Worm (Caenorhabditis elegans) whole organism, mixed stage, embryonic: ENCODE measurements around the gene W07G4.5.

Experiments used
- M03D4.4 ChIP-seq: sonication (generic microtip); optimal IDR thresholded peaks from 2 replicates; lab custom pipeline; 2017; ENCODE audit warnings: mild to moderate bottlenecking, missing genetic modification characterization, missing compliant biosample characterization
- bed-3 ChIP-seq: fragments of 200-800 bp; sonication (Bioruptor generic); optimal IDR thresholded peaks from 3 replicates; lab custom pipeline; 2018; ENCODE audit warnings: mild to moderate bottlenecking, missing genetic modification characterization, moderate library complexity, missing compliant biosample characterization
- blmp-1 ChIP-seq: fragments of 150-350 bp; optimal IDR thresholded peaks from 2 replicates; lab custom pipeline; 2014; ENCODE audit warnings: missing biosample characterization, missing genetic modification characterization
- ceh-39 ChIP-seq: fragments of 150-350 bp; optimal IDR thresholded peaks from 2 replicates; lab custom pipeline; 2014; ENCODE audit warnings: missing biosample characterization, missing genetic modification characterization
- ceh-43 ChIP-seq: fragments of 200-800 bp; sonication (Bioruptor generic); optimal IDR thresholded peaks from 2 replicates; lab custom pipeline; 2018; ENCODE audit warnings: mild to moderate bottlenecking, missing genetic modification characterization, moderate library complexity, missing compliant biosample characterization
- ces-1 ChIP-seq: fragments of 150-350 bp; optimal IDR thresholded peaks from 2 replicates; lab custom pipeline; 2014; ENCODE audit warnings: missing biosample characterization, missing genetic modification reagents, missing genetic modification characterization
- cnd-1 ChIP-seq: fragments of 200-800 bp; sonication (Bioruptor generic); optimal IDR thresholded peaks from 2 replicates; lab custom pipeline; 2018; ENCODE audit warnings: mild to moderate bottlenecking, missing genetic modification characterization, missing compliant biosample characterization
- drap-1 ChIP-seq: fragments of 200-800 bp; sonication (Bioruptor generic); optimal IDR thresholded peaks from 3 replicates; lab custom pipeline; 2018; ENCODE audit warnings: mild to moderate bottlenecking, missing genetic modification characterization, missing compliant biosample characterization
- elt-1 ChIP-seq: sonication (generic microtip); optimal IDR thresholded peaks from 2 replicates; lab custom pipeline; 2017; ENCODE audit warnings: missing genetic modification characterization, mild to moderate bottlenecking, missing compliant biosample characterization, antibody characterized with exemption, moderate library complexity, borderline replicate concordance; ENCODE audit not compliant: insufficient read depth
- elt-3 ChIP-seq: fragments of 150-350 bp; optimal IDR thresholded peaks from 2 replicates; lab custom pipeline; 2014; ENCODE audit warnings: missing biosample characterization, missing genetic modification characterization
- flh-1 ChIP-seq: fragments of 200-800 bp; sonication (Bioruptor generic); optimal IDR thresholded peaks from 2 replicates; lab custom pipeline; 2018; ENCODE audit warnings: mild to moderate bottlenecking, missing genetic modification characterization, moderate library complexity, missing compliant biosample characterization
- ham-2 ChIP-seq: fragments of 200-800 bp; sonication (Bioruptor generic); optimal IDR thresholded peaks from 2 replicates; lab custom pipeline; 2018; ENCODE audit warnings: mild to moderate bottlenecking, missing genetic modification characterization, missing compliant biosample characterization
- hlh-1 ChIP-seq: fragments of 150-350 bp; optimal IDR thresholded peaks from 2 replicates; lab custom pipeline; 2014; ENCODE audit warnings: missing biosample characterization, missing genetic modification reagents, missing genetic modification characterization
- lin-13 ChIP-seq: fragments of 150-350 bp; optimal IDR thresholded peaks from 2 replicates; lab custom pipeline; 2014; ENCODE audit warnings: missing biosample characterization, missing genetic modification characterization
- lin-32 ChIP-seq: fragments of 200-800 bp; sonication (Bioruptor generic); optimal IDR thresholded peaks from 2 replicates; lab custom pipeline; 2018; ENCODE audit warnings: mild to moderate bottlenecking, missing genetic modification characterization, missing compliant biosample characterization
- lsy-2 ChIP-seq: fragments of 150-350 bp; optimal IDR thresholded peaks from 2 replicates; lab custom pipeline; 2014; ENCODE audit warnings: missing biosample characterization, missing genetic modification characterization
- mab-5 ChIP-seq: fragments of 150-350 bp; optimal IDR thresholded peaks from 2 replicates; lab custom pipeline; 2014; ENCODE audit warnings: missing biosample characterization, missing genetic modification characterization
- mls-2 ChIP-seq: sonication (generic microtip); optimal IDR thresholded peaks from 2 replicates; lab custom pipeline; 2016; ENCODE audit warnings: mild to moderate bottlenecking, missing genetic modification characterization, moderate library complexity, missing compliant biosample characterization
- nhr-12 ChIP-seq: fragments of 150-350 bp; optimal IDR thresholded peaks from 2 replicates; lab custom pipeline; 2014; ENCODE audit warnings: missing biosample characterization, missing genetic modification characterization
- nhr-2 ChIP-seq: fragments of 150-350 bp; optimal IDR thresholded peaks from 2 replicates; lab custom pipeline; 2014; ENCODE audit warnings: missing biosample characterization, missing genetic modification characterization
- nhr-237 ChIP-seq: fragments of 150-350 bp; optimal IDR thresholded peaks from 2 replicates; lab custom pipeline; 2014; ENCODE audit warnings: missing biosample characterization, missing genetic modification characterization
- nhr-28 ChIP-seq: fragments of 150-350 bp; optimal IDR thresholded peaks from 2 replicates; lab custom pipeline; 2014; ENCODE audit warnings: missing biosample characterization, missing genetic modification characterization
- nhr-76 ChIP-seq: sonication (generic microtip); optimal IDR thresholded peaks from 2 replicates; lab custom pipeline; 2017; ENCODE audit warnings: missing biosample characterization, missing genetic modification characterization
- pha-4 ChIP-seq: fragments of 150-350 bp; optimal IDR thresholded peaks from 2 replicates; lab custom pipeline; 2018; ENCODE audit warnings: missing biosample characterization, missing genetic modification reagents, missing genetic modification characterization
- sem-2 ChIP-seq: fragments of 200-800 bp; sonication (Bioruptor generic); optimal IDR thresholded peaks from 2 replicates; lab custom pipeline; 2018; ENCODE audit warnings: mild to moderate bottlenecking, missing genetic modification characterization, missing compliant biosample characterization
- snpc-4 ChIP-seq: fragments of 150-350 bp; optimal IDR thresholded peaks from 2 replicates; lab custom pipeline; 2014; ENCODE audit warnings: missing biosample characterization, missing genetic modification characterization
- sptf-1 ChIP-seq: sonication (generic microtip); optimal IDR thresholded peaks from 2 replicates; lab custom pipeline; 2017; ENCODE audit warnings: mild to moderate bottlenecking, missing genetic modification characterization, moderate library complexity, missing compliant biosample characterization
- tbx-8 ChIP-seq: fragments of 200-800 bp; sonication (Bioruptor generic); optimal IDR thresholded peaks from 2 replicates; lab custom pipeline; 2018; ENCODE audit warnings: mild to moderate bottlenecking, missing genetic modification characterization, moderate library complexity, missing compliant biosample characterization
- unc-120 ChIP-seq: sonication (generic microtip); optimal IDR thresholded peaks from 2 replicates; lab custom pipeline; 2017; ENCODE audit warnings: missing genetic modification characterization, missing compliant biosample characterization; ENCODE audit not compliant: poor library complexity, severe bottlenecking
- unc-39 ChIP-seq: fragments of 150-350 bp; optimal IDR thresholded peaks from 2 replicates; lab custom pipeline; 2014; ENCODE audit warnings: missing biosample characterization, missing genetic modification characterization
- unc-62 ChIP-seq: fragments of 150-350 bp; optimal IDR thresholded peaks from 2 replicates; lab custom pipeline; 2014; ENCODE audit warnings: missing biosample characterization, missing genetic modification reagents, missing genetic modification characterization
- zip-8 ChIP-seq: fragments of 150-350 bp; optimal IDR thresholded peaks from 2 replicates; lab custom pipeline; 2014; ENCODE audit warnings: missing biosample characterization, missing genetic modification characterization
- ztf-11 ChIP-seq: fragments of 150-350 bp; optimal IDR thresholded peaks from 2 replicates; lab custom pipeline; 2014; ENCODE audit warnings: missing biosample characterization, missing genetic modification characterization

W07G4.5 gene

DNA sequence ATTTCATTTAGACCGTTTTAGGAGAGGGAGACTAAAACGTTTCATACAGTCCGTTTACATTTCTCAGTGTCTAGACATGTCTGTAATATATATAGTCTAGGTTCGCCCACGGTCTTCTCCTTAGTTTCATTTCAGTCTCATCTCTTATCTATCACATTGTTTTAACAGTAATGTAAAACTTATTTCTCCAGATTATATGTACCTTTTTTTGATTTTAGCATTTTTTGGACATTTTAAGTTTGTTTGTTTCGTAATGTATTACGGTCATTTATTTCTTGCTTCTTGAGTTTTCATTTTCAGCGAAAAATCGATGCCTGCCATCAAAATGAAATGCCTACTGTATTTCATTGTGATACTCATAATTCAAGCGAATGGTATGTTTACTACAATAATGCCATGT is 33.9 kb upstream of the W07G4.5 start, which contains the start of gene F15B9.6:
F15B9.6 (plus strand) TSS at position 301 of the 400 bp plus-strand sequence.
- TF ChIP-seq elt-3 (tag; lab: Kevin White, UChicago) (no peak), flh-1 (GFP tag; lab: Kevin White, UChicago) (no peak)

- TF ChIP-seq nhr-2 (tag; lab: Kevin White, UChicago) (peak; percentile 14), ces-1 (GFP tag; lab: Kevin White, UChicago) (peak; percentile 86), flh-1 (GFP tag; lab: Kevin White, UChicago) (no peak), ztf-11 (no peak), sem-2 (GFP tag; lab: Kevin White, UChicago) (no peak), ceh-43 (GFP tag; lab: Kevin White, UChicago) (peak; percentile 36), lin-32 (GFP tag; lab: Kevin White, UChicago) (peak; percentile 47)
- TF ChIP-seq, all 35 proteins: peak for 4
Measured at ce11 chrV:13018233-13018632, 29.5 kb upstream of the W07G4.5 start.

DNA sequence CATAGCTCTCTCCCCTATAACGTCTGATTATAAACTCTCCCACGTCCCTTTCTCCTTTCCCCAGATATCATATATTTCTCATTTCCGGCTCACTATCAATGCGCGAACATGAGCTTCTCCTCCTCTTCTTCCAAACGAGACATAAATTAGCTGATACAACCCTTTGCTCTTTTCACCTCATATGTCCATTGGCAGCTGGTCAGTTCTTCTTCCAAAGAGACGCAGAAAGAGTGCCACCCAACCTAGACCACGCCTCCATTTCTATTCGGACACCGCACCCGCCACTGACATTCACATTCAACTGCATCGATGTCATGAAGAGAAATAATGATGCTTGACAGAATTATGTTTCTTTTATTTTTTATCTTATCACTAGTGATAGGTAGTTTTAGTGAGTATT is 29.0 kb upstream of the W07G4.5 start, which contains the start of gene fmi-1:
fmi-1 (plus strand) TSS at position 301 of the 400 bp plus-strand sequence.
- no peak for TF ChIP-seq unc-120 (tag; lab: Kevin White, UChicago)
- no peak for TF ChIP-seq mls-2 (tag; lab: Kevin White, UChicago)
- no peak for TF ChIP-seq ztf-11
- TF ChIP-seq elt-1, result no peak
- no peak for TF ChIP-seq flh-1 (GFP tag; lab: Kevin White, UChicago)
- TF ChIP-seq cnd-1 (tag; lab: Kevin White, UChicago), result peak; percentile 37
- TF ChIP-seq nhr-237, result no peak
- TF ChIP-seq sptf-1 (tag; lab: Kevin White, UChicago), result peak; percentile 21
- TF ChIP-seq nhr-12 (tag; lab: Kevin White, UChicago), result no peak
- no peak for TF ChIP-seq bed-3 (GFP tag; lab: Kevin White, UChicago)

ce11 chrV:13020014-13020413 is 27.8 kb upstream of the W07G4.5 start:
- TF ChIP-seq ces-1 (GFP tag; lab: Kevin White, UChicago) (peak; percentile 83), unc-62 (GFP tag; lab: Kevin White, UChicago) (no peak)

DNA sequence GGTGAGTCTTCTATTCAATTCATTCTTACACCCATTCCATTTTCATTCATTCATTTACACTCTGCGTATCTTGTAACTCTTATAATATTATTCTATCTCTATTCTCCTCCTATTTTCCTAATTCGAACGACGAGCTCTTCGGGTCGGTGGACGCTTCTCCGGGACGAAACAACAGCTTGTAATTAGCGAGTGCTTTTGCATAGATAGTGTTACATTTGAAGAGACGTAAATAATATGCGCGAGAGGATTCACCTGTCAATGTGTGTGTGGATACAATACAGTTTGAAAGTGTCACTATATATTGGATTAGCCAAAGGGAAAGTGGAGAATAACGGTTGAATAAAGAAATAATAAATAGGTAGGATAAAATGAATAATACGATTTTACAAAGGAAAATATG is 27.1 kb upstream of the W07G4.5 start:
- TF ChIP-seq unc-62 (GFP tag; lab: Kevin White, UChicago) (no peak), M03D4.4 (tag; lab: Kevin White, UChicago) (no peak), bed-3 (GFP tag; lab: Kevin White, UChicago) (no peak), mls-2 (tag; lab: Kevin White, UChicago) (peak; percentile 16), elt-1 (no peak), cnd-1 (tag; lab: Kevin White, UChicago) (peak; percentile 40), hlh-1 (tag; lab: Kevin White, UChicago) (no peak), flh-1 (GFP tag; lab: Kevin White, UChicago) (no peak), drap-1 (GFP tag; lab: Kevin White, UChicago) (no peak), pha-4 (tag; lab: Kevin White, UChicago) (no peak), blmp-1 (no peak), nhr-2 (tag; lab: Kevin White, UChicago) (no peak), lin-32 (GFP tag; lab: Kevin White, UChicago) (no peak), nhr-28 (tag; lab: Kevin White, UChicago) (no peak), nhr-76 (tag; lab: Kevin White, UChicago) (no peak), ceh-39 (tag; lab: Kevin White, UChicago) (no peak), lin-13 (tag; lab: Kevin White, UChicago) (no peak), ceh-43 (GFP tag; lab: Kevin White, UChicago) (no peak), unc-39 (no peak), sem-2 (GFP tag; lab: Kevin White, UChicago) (no peak), ces-1 (GFP tag; lab: Kevin White, UChicago) (peak; percentile 69), ztf-11 (no peak), lsy-2 (tag; lab: Kevin White, UChicago) (no peak), tbx-8 (no peak), mab-5 (no peak), snpc-4 (tag; lab: Kevin White, UChicago) (no peak), sptf-1 (tag; lab: Kevin White, UChicago) (no peak), nhr-12 (tag; lab: Kevin White, UChicago) (no peak), ham-2 (peak; percentile 66), zip-8 (tag; lab: Kevin White, UChicago) (no peak)
